Fruit fly (Drosophila melanogaster) whole organism, wandering third instar larva: Measurements from ENCODE around the gene Vps13B.

Experiments used
- CG32264 ChIP-seq: fragments of 200-800 bp; sonication (Bioruptor generic); optimal IDR thresholded peaks from 2 replicates; lab custom pipeline; 2016; ENCODE audit warnings: missing biosample characterization, missing genetic modification characterization
- CrebA ChIP-seq: fragments of 200-800 bp; sonication (Bioruptor generic); optimal IDR thresholded peaks from 2 replicates; lab custom pipeline; 2016; ENCODE audit warnings: missing biosample characterization, mild to moderate bottlenecking, missing genetic modification characterization, borderline replicate concordance
- OdsH ChIP-seq: fragments of 200-800 bp; sonication (Bioruptor generic); optimal IDR thresholded peaks from 2 replicates; lab custom pipeline; 2016; ENCODE audit warnings: missing biosample characterization, mild to moderate bottlenecking, missing genetic modification characterization
- Rel ChIP-seq, 2 experiments: fragments of 200-800 bp; sonication (Bioruptor generic) in 1 of 2; optimal IDR thresholded peaks; 2 replicates in 1 of 2; 3 replicates in 1 of 2; lab custom pipeline; 2016 to 2019; ENCODE audit warnings: mild to moderate bottlenecking in 2 of 2, missing biosample characterization in 2 of 2, missing genetic modification characterization in 2 of 2, moderate library complexity in 1 of 2
- br ChIP-seq: fragments of 200-800 bp; sonication (Bioruptor generic); optimal IDR thresholded peaks from 2 replicates; lab custom pipeline; 2016; ENCODE audit warnings: missing biosample characterization, missing genetic modification characterization
- dmrt93B ChIP-seq: fragments of 200-800 bp; sonication (Bioruptor generic); optimal IDR thresholded peaks from 2 replicates; lab custom pipeline; 2018; ENCODE audit warnings: missing biosample characterization, mild to moderate bottlenecking, missing genetic modification characterization
- ey ChIP-seq: fragments of 200-800 bp; sonication (Bioruptor generic); optimal IDR thresholded peaks from 2 replicates; lab custom pipeline; 2016; ENCODE audit warnings: missing biosample characterization, missing genetic modification characterization
- foxo ChIP-seq, 2 experiments: fragments of 200-800 bp; sonication (Bioruptor generic); optimal IDR thresholded peaks; 2 replicates in 1 of 2; 3 replicates in 1 of 2; lab custom pipeline; 2016 to 2017; ENCODE audit warnings: missing biosample characterization in 2 of 2, missing genetic modification characterization in 2 of 2
- fru ChIP-seq: fragments of 200-800 bp; sonication (Bioruptor generic); optimal IDR thresholded peaks from 3 replicates; lab custom pipeline; 2016; ENCODE audit warnings: missing biosample characterization, mild to moderate bottlenecking, missing genetic modification characterization
- psq ChIP-seq: fragments of 200-800 bp; sonication (Bioruptor generic); optimal IDR thresholded peaks from 3 replicates; lab custom pipeline; 2017; ENCODE audit warnings: missing biosample characterization, mild to moderate bottlenecking, missing genetic modification characterization, moderate library complexity
- rgr ChIP-seq: fragments of 200-800 bp; sonication (Bioruptor generic); optimal IDR thresholded peaks from 3 replicates; lab custom pipeline; 2016; ENCODE audit warnings: missing biosample characterization, mild to moderate bottlenecking, missing genetic modification characterization
- usp ChIP-seq: fragments of >200 bp; optimal IDR thresholded peaks from 2 replicates; lab custom pipeline; 2017; ENCODE audit warnings: missing biosample characterization, missing genetic modification characterization

DNA sequence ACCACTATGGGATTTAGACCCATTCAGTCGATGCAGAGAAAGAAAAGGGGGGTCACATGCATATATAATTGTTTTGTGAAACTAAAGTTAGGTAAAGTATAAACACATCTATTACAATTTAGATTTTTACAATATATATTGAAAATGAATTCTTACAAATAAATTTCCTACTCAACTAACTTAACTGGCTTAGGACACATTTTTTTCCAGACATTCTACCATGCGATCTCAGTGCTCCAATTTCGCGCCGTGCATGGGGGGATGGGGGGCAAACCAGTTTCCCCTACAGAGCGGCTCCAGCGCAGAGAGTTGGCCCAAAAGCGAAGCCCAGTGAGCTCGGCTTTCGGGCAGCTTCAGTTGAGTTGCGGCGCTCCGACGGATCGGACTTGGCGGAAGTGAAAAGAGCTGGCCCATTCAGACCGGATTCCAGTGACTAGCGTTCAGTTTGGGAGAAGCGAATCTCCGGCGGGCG lies 47.3 kb downstream of the Vps13B start, which contains the start of gene CG7896:
- TF ChIP-seq Rel (GFP tag; optimal IDR thresholded peaks at IDR 0.05; lab: Kevin White, UChicago) (peak; percentile 83), Rel (tag; optimal IDR thresholded peaks at IDR 0.05; lab: Kevin White, UChicago) (peak; percentile 59), OdsH (GFP tag; lab: Kevin White, UChicago) (peak; percentile 85), ey (GFP tag; lab: Kevin White, UChicago) (peak; percentile 76), psq (GFP tag; lab: Kevin White, UChicago) (peak; percentile 86), foxo (GFP tag; optimal IDR thresholded peaks at IDR 0.05; lab: Kevin White, UChicago) (peak; percentile 54 to 91), CrebA (no peak), dmrt93B (GFP tag; lab: Kevin White, UChicago) (peak; percentile 70), fru (GFP tag; lab: Kevin White, UChicago) (peak; percentile 85), br (GFP tag; lab: Kevin White, UChicago) (peak; percentile 83), rgr (GFP tag; lab: Kevin White, UChicago) (peak; percentile 85), usp (no peak), CG32264 (peak; percentile 37)
